Fruit fly (Drosophila melanogaster) Kc167 (cell line): ENCODE measurements around the gene GatA.

Source experiments
- Sin3A ChIP-seq: fragments of >200 bp; optimal IDR thresholded peaks from 2 replicates; lab custom pipeline; 2018; ENCODE audit warnings: missing external identifiers
- insv ChIP-seq: fragments of >200 bp; optimal IDR thresholded peaks from 3 replicates; lab custom pipeline; 2018; ENCODE audit warnings: missing external identifiers
- psq ChIP-seq: fragments of >200 bp; optimal IDR thresholded peaks from 2 replicates; lab custom pipeline; 2017; ENCODE audit warnings: missing external identifiers

dm6 chr3R:19014742-19015422, 13.8 kb downstream of the GatA start:
- TF ChIP-seq Sin3A (lab: Kevin White, UChicago) (no peak), insv (no peak), psq (no peak)
